Worm (Caenorhabditis elegans): ENCODE data around the gene Y7A5A.5.

The Y7A5A.5 gene

DNA sequence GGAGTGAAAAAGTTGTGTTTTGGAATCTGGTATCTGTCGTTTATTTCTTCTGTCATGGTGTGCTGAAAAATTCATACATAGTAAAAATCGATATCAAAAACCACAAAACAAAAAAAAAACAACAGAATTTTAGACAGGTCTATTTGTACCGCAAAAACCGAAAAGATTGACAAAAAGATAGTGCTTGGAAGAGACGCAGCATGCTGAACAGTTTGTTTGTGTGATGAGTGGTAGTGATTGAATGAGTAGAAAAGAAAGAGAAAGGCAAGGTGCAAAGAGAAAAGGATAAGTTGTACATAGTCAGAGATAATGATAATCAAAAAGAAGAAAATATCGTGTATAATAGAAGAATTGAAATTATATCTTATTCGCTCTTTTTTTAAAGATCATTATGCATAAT lies 14.0 kb downstream of the Y7A5A.5 start, which contains the start of gene Y7A5A.2:
Gene Y7A5A.2 (minus strand): TSS at position 62 of the 400 bp plus-strand sequence.
- TF ChIP-seq snpc-4 (GFP tag; optimal IDR thresholded peaks at IDR 0.05): no peak
- TF ChIP-seq snpc-4 (tag; optimal IDR thresholded peaks at IDR 0.05): no peak
- TF ChIP-seq hmg-1.2 (GFP tag; IDR thresholded peaks at IDR 0.05): peak; percentile 19; the same call in 1 of the 2 replicates
- no peak for TF ChIP-seq pha-4 (tag; optimal IDR thresholded peaks at IDR 0.05)

- no peak for TF ChIP-seq nfyb-1 (GFP tag; IDR thresholded peaks at IDR 0.05)
- TF ChIP-seq athp-1 (tag; optimal IDR thresholded peaks at IDR 0.05): no peak
- TF ChIP-seq nhr-80 (tag; optimal IDR thresholded peaks at IDR 0.05): peak; percentile 53
- TF ChIP-seq ceh-40 (GFP tag; IDR thresholded peaks at IDR 0.05): no peak
Observed at ce11 chrX:15771411-15771810, 15.2 kb downstream of the Y7A5A.5 start, which contains the start of gene Y7A5A.1. Y7A5A.1 (minus strand) TSS chrX:15771493.

DNA sequence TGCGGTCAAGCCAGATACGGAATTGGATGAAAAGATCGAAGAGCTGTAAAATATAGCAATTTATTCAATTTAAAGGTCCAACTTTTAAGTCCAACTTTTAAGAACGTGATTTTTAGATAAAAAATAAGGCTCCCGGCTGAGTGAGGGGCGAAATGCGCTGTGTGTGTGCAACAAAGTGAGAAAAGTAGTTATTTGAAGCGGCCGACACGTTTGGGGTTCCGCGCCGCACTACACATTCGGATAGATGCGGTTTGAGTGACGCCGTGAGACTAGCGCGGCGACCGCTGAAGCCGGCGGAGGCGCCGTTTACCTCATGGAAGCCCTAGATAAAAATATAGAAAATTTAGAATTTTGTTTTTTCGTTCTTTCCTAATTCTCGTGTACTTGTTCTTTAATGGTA lies 15.8 kb downstream of the Y7A5A.5 start:
- no peak for TF ChIP-seq snpc-3.4 (tag; optimal IDR thresholded peaks at IDR 0.05)
- peak; percentile 48 for TF ChIP-seq zfh-2 (GFP tag; conservative IDR thresholded peaks at IDR 0.05)
- TF ChIP-seq gei-17 (GFP tag; optimal IDR thresholded peaks at IDR 0.05): no peak
- no peak for TF ChIP-seq ets-4 (GFP tag; optimal IDR thresholded peaks at IDR 0.05)
- no peak for TF ChIP-seq F22D6.2 (tag; optimal IDR thresholded peaks at IDR 0.05)
- TF ChIP-seq rpc-1 (optimal IDR thresholded peaks at IDR 0.05): no peak
- no peak for TF ChIP-seq rpc-1 (tag; optimal IDR thresholded peaks at IDR 0.05)
- no peak for TF ChIP-seq F39B2.1 (GFP tag; IDR thresholded peaks at IDR 0.05)
- TF ChIP-seq lir-1 (GFP tag; conservative IDR thresholded peaks at IDR 0.05): no peak
- no peak for TF ChIP-seq ceh-79 (tag; optimal IDR thresholded peaks at IDR 0.05)
- no peak for TF ChIP-seq snpc-4 (GFP tag; optimal IDR thresholded peaks at IDR 0.05)
- TF ChIP-seq snpc-4 (tag; optimal IDR thresholded peaks at IDR 0.05): peak in 2 of 4 experiments; percentile 75 to 82
- no peak for TF ChIP-seq ceh-27 (GFP tag; optimal IDR thresholded peaks at IDR 0.05)
- no peak for TF ChIP-seq let-607 (tag; optimal IDR thresholded peaks at IDR 0.05)
- TF ChIP-seq Y53G8AR.9 (GFP tag; conservative IDR thresholded peaks at IDR 0.05): no peak
- TF ChIP-seq lin-35 (GFP tag; optimal IDR thresholded peaks at IDR 0.05): no peak
- TF ChIP-seq hmg-1.2 (GFP tag; IDR thresholded peaks at IDR 0.05): 0 out of 2 replicates have a peak, but pooled peaks have one; percentile 9
- no peak for TF ChIP-seq F57C9.4 (tag; optimal IDR thresholded peaks at IDR 0.05)
- no peak for TF ChIP-seq K12H6.12 (tag; optimal IDR thresholded peaks at IDR 0.05)
- no peak for TF ChIP-seq lin-54 (GFP tag; optimal IDR thresholded peaks at IDR 0.05)
- no peak for TF ChIP-seq F52B5.7 (tag; optimal IDR thresholded peaks at IDR 0.05)
- no peak for TF ChIP-seq sdz-38 (tag; optimal IDR thresholded peaks at IDR 0.05)

ce11 chrX:15769895-15770559 lies 16.6 kb downstream of the Y7A5A.5 start:
- TF ChIP-seq B0261.1 (tag; optimal IDR thresholded peaks at IDR 0.05) (peak; percentile 50), nhr-80 (tag; optimal IDR thresholded peaks at IDR 0.05) (peak; percentile 5), tbp1 (GFP tag; optimal IDR thresholded peaks at IDR 0.05) (peak; percentile 83), snpc-4 (GFP tag; optimal IDR thresholded peaks at IDR 0.05) (no peak), snpc-4 (tag; optimal IDR thresholded peaks at IDR 0.05) (peak in 1 of 4 experiments; percentile 65), hrde-1 (tag; optimal IDR thresholded peaks at IDR 0.05; ENCODE audit: borderline replicate concordance) (no peak), Y67H2A.10 (GFP tag; conservative IDR thresholded peaks at IDR 0.05) (no peak), rpc-1 (optimal IDR thresholded peaks at IDR 0.05) (peak; percentile 44), rpc-1 (tag; optimal IDR thresholded peaks at IDR 0.05) (peak; percentile 70)

ce11 chrX:15768532-15768931 lies 18.1 kb downstream of the Y7A5A.5 start:
- TF ChIP-seq ama-1 (optimal IDR thresholded peaks at IDR 0.05) (no peak), ama-1 (GFP tag; optimal IDR thresholded peaks at IDR 0.05) (no peak), snpc-4 (GFP tag; optimal IDR thresholded peaks at IDR 0.05) (no peak), snpc-4 (tag; optimal IDR thresholded peaks at IDR 0.05) (peak in 2 of 4 experiments; percentile 54 to 79)
